Worm (Caenorhabditis elegans) whole organism, L2 larva: ENCODE results near the gene F11G11.4.

Experiments used
- F13H6.1 ChIP-seq: sonication (generic microtip); optimal IDR thresholded peaks from 2 replicates; lab custom pipeline; 2016; ENCODE audit warnings: missing genetic modification characterization, missing compliant biosample characterization
- R02D3.7 ChIP-seq: fragments of 150-350 bp; optimal IDR thresholded peaks from 2 replicates; lab custom pipeline; 2014; ENCODE audit warnings: missing biosample characterization, missing genetic modification characterization
- ZK546.5 ChIP-seq: sonication (generic microtip); optimal IDR thresholded peaks from 2 replicates; lab custom pipeline; 2017; ENCODE audit warnings: missing biosample characterization, missing genetic modification characterization
- alr-1 ChIP-seq: fragments of 150-350 bp; optimal IDR thresholded peaks from 2 replicates; lab custom pipeline; 2014; ENCODE audit warnings: missing biosample characterization, missing genetic modification characterization
- aly-2 ChIP-seq: fragments of 150-350 bp; optimal IDR thresholded peaks from 2 replicates; lab custom pipeline; 2014; ENCODE audit warnings: missing biosample characterization, missing genetic modification characterization
- ama-1 ChIP-seq: fragments of 150-350 bp; optimal IDR thresholded peaks from 2 replicates; lab custom pipeline; 2018; ENCODE audit warnings: inconsistent platforms
- blmp-1 ChIP-seq: sonication (generic microtip); optimal IDR thresholded peaks from 2 replicates; lab custom pipeline; 2017; ENCODE audit warnings: missing genetic modification characterization, mild to moderate bottlenecking, missing compliant biosample characterization, antibody characterized with exemption, moderate library complexity; ENCODE audit not compliant: insufficient read depth
- ceh-16 ChIP-seq: fragments of 150-350 bp; optimal IDR thresholded peaks from 2 replicates; lab custom pipeline; 2014; ENCODE audit warnings: missing biosample characterization, missing genetic modification characterization
- ceh-82 ChIP-seq: fragments of 150-350 bp; optimal IDR thresholded peaks from 2 replicates; lab custom pipeline; 2014; ENCODE audit warnings: missing biosample characterization, missing genetic modification characterization
- crh-2 ChIP-seq: sonication (generic microtip); optimal IDR thresholded peaks from 2 replicates; lab custom pipeline; 2017; ENCODE audit warnings: missing biosample characterization, missing genetic modification characterization
- dmd-4 ChIP-seq: sonication (generic microtip); optimal IDR thresholded peaks from 2 replicates; lab custom pipeline; 2017; ENCODE audit warnings: missing biosample characterization, missing genetic modification characterization
- egl-27 ChIP-seq: sonication (generic microtip); optimal IDR thresholded peaks from 3 replicates; lab custom pipeline; 2017; ENCODE audit warnings: missing biosample characterization, missing genetic modification reagents, missing genetic modification characterization
- elt-3 ChIP-seq: sonication (generic microtip); optimal IDR thresholded peaks from 2 replicates; lab custom pipeline; 2017; ENCODE audit warnings: missing biosample characterization, missing genetic modification characterization
- fos-1 ChIP-seq: fragments of 150-350 bp; optimal IDR thresholded peaks from 2 replicates; lab custom pipeline; 2014; ENCODE audit warnings: missing biosample characterization, missing genetic modification characterization
- lin-11 ChIP-seq: fragments of 150-350 bp; sonication (generic microtip); optimal IDR thresholded peaks from 2 replicates; lab custom pipeline; 2014; ENCODE audit warnings: missing biosample characterization, missing genetic modification characterization, inconsistent platforms, mixed read lengths
- lsy-2 ChIP-seq, 2 experiments: fragments of 150-350 bp in 1 of 2; sonication (generic microtip) in 1 of 2; optimal IDR thresholded peaks; 2 replicates each; lab custom pipeline; 2014 to 2017; ENCODE audit warnings: missing biosample characterization in 2 of 2, missing genetic modification characterization in 2 of 2
- mbf-1 ChIP-seq: sonication (generic microtip); optimal IDR thresholded peaks from 2 replicates; lab custom pipeline; 2017; ENCODE audit warnings: missing biosample characterization, missing genetic modification characterization
- mdl-1 ChIP-seq, 2 experiments: fragments of 150-350 bp in 1 of 2; sonication (generic microtip) in 1 of 2; optimal IDR thresholded peaks; 2 replicates each; lab custom pipeline; 2017; ENCODE audit warnings: missing biosample characterization in 2 of 2, missing genetic modification characterization in 2 of 2
- nhr-10 ChIP-seq: sonication (generic microtip); optimal IDR thresholded peaks from 2 replicates; lab custom pipeline; 2017; ENCODE audit warnings: missing biosample characterization, missing genetic modification characterization
- nhr-12 ChIP-seq: fragments of 150-350 bp; optimal IDR thresholded peaks from 2 replicates; lab custom pipeline; 2014; ENCODE audit warnings: missing biosample characterization, missing genetic modification characterization
- nhr-129 ChIP-seq: fragments of 150-350 bp; optimal IDR thresholded peaks from 2 replicates; lab custom pipeline; 2014; ENCODE audit warnings: missing biosample characterization, missing genetic modification characterization
- nhr-21 ChIP-seq: fragments of 150-350 bp; optimal IDR thresholded peaks from 2 replicates; lab custom pipeline; 2014; ENCODE audit warnings: missing biosample characterization, missing genetic modification characterization
- nhr-23 ChIP-seq: fragments of 150-350 bp; optimal IDR thresholded peaks from 2 replicates; lab custom pipeline; 2014; ENCODE audit warnings: missing biosample characterization, missing genetic modification reagents, missing genetic modification characterization
- nhr-25 ChIP-seq: fragments of 150-350 bp; sonication (generic microtip); optimal IDR thresholded peaks from 3 replicates; lab custom pipeline; 2014; ENCODE audit warnings: missing biosample characterization, missing genetic modification characterization
- nhr-6 ChIP-seq: fragments of 150-350 bp; optimal IDR thresholded peaks from 2 replicates; lab custom pipeline; 2014; ENCODE audit warnings: missing biosample characterization, missing genetic modification characterization
- nhr-77 ChIP-seq: fragments of 150-350 bp; optimal IDR thresholded peaks from 2 replicates; lab custom pipeline; 2014; ENCODE audit warnings: missing biosample characterization, missing genetic modification characterization
- sma-3 ChIP-seq: sonication (generic microtip); optimal IDR thresholded peaks from 2 replicates; lab custom pipeline; 2016; ENCODE audit warnings: missing genetic modification reagents, missing genetic modification characterization, missing compliant biosample characterization
- sma-9 ChIP-seq, 2 experiments: fragments of 150-350 bp in 1 of 2; sonication (generic microtip) in 1 of 2; optimal IDR thresholded peaks; 2 replicates each; lab custom pipeline; 2014 to 2016; ENCODE audit warnings: missing genetic modification characterization in 2 of 2, mild to moderate bottlenecking in 1 of 2, missing biosample characterization in 1 of 2, missing compliant biosample characterization in 1 of 2, missing genetic modification reagents in 1 of 2, moderate library complexity in 1 of 2
- snpc-4 ChIP-seq: fragments of 150-350 bp; optimal IDR thresholded peaks from 2 replicates; lab custom pipeline; 2014; ENCODE audit warnings: missing biosample characterization, missing genetic modification characterization
- unc-39 ChIP-seq: fragments of 150-350 bp; optimal IDR thresholded peaks from 2 replicates; lab custom pipeline; 2014; ENCODE audit warnings: missing biosample characterization, missing genetic modification characterization
- unc-55 ChIP-seq: fragments of 150-350 bp; sonication (generic microtip); optimal IDR thresholded peaks from 3 replicates; lab custom pipeline; 2014; ENCODE audit warnings: missing biosample characterization, missing genetic modification reagents, missing genetic modification characterization
- unc-62 ChIP-seq: fragments of 150-350 bp; optimal IDR thresholded peaks from 2 replicates; lab custom pipeline; 2014; ENCODE audit warnings: missing biosample characterization, missing genetic modification reagents, missing genetic modification characterization
- zag-1 ChIP-seq: fragments of 150-350 bp; optimal IDR thresholded peaks from 2 replicates; lab custom pipeline; 2014; ENCODE audit warnings: missing biosample characterization, missing genetic modification characterization
- ztf-1 ChIP-seq: fragments of 200-800 bp; sonication (Bioruptor generic); conservative IDR thresholded peaks from 2 replicates; pipeline ENCODE4 v1.3.6; 2022; ENCODE audit warnings: missing genetic modification characterization, missing compliant biosample characterization
- ztf-11 ChIP-seq: sonication (generic microtip); optimal IDR thresholded peaks from 2 replicates; lab custom pipeline; 2017; ENCODE audit warnings: missing biosample characterization, missing genetic modification characterization
- ztf-4 ChIP-seq: fragments of 150-350 bp; optimal IDR thresholded peaks from 2 replicates; lab custom pipeline; 2014; ENCODE audit warnings: missing biosample characterization, missing genetic modification characterization

Gene F11G11.4

DNA sequence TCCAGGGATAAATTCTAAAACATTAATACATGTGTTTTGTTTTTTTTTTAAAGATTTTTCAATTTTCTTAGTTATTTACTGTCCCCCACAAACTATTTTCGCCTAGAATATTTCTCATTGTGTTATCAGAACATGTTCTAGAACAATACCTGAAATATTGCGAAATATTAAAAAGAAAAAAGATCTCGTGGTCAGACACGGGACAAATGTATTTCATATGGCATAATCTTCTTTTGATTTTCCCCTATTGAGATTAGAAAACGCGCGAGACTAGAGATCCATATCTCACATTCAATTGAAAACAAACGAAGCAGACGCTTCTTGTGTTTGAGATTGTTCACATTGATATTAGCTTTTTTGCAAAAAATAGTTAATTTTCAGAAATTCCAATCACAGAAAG, 4.3 kb upstream of the F11G11.4 start (continued):
- TF ChIP-seq ztf-11 (tag; lab: Kevin White, UChicago) (no peak), sma-9 (GFP tag; optimal IDR thresholded peaks at IDR 0.05; lab: Kevin White, UChicago) (peak; percentile 32), sma-9 (tag; optimal IDR thresholded peaks at IDR 0.05; lab: Kevin White, UChicago) (no peak), nhr-6 (tag; lab: Kevin White, UChicago) (no peak), unc-55 (GFP tag; lab: Kevin White, UChicago) (peak; percentile 6)
- TF ChIP-seq, all 48 proteins: peak for 10

DNA sequence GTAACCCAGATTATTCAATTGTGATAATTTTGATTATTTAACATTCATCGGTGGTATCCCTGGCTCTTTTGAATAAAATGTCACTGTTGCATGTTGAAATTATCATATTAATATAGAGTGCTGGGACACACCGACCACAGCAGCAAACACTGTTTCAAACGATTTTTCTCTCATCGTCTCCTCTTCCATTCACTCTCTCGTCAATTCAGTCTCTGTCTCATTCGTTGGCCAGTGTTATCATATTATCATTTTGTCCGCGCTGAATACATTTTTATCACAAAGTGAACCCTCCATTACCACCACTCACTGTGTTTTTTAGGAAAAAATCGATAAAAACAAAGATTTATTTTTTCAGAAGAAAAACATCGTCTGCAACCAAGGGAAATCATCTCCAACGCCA, 3.3 kb upstream of the F11G11.4 start:
- TF ChIP-seq unc-39 (no peak), aly-2 (tag; lab: Kevin White, UChicago) (no peak), fos-1 (tag; lab: Kevin White, UChicago) (peak; percentile 94), dmd-4 (no peak), nhr-12 (tag; lab: Kevin White, UChicago) (no peak), alr-1 (tag; lab: Kevin White, UChicago) (no peak), crh-2 (tag; lab: Kevin White, UChicago) (peak; percentile 32), nhr-129 (tag; lab: Kevin White, UChicago) (peak; percentile 17), unc-55 (GFP tag; lab: Kevin White, UChicago) (no peak), egl-27 (tag; lab: Kevin White, UChicago) (no peak), unc-62 (GFP tag; lab: Kevin White, UChicago) (no peak), sma-9 (GFP tag; optimal IDR thresholded peaks at IDR 0.05; lab: Kevin White, UChicago) (peak; percentile 18), sma-9 (tag; optimal IDR thresholded peaks at IDR 0.05; lab: Kevin White, UChicago) (no peak), snpc-4 (tag; lab: Kevin White, UChicago) (no peak), ztf-1 (no peak), blmp-1 (tag; lab: Kevin White, UChicago) (no peak), ama-1 (lab: Kevin White, UChicago) (no peak)

DNA sequence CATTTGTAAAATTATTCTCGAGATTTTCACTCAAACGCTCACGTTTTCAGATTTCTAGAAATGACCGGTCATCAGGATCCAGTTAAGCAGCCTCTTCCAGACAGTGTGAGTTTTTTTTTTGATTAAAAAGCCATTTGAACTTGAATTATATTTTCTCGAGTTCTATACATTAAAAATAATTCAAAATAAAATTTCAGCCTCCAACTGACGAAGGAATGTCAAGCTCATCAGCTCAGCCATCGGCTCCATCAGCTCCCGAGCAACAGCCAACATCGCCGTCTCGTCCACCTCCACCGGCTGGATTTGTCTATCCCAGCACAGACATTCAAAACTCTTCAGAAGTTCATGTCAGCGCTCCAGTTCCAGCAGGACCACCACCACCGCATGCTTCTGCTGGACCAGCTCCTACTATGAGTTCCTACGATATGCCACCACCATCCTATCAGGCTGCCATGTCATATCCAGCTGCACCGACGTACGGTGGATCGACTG, 2.5 kb upstream of the F11G11.4 start, which contains the start of gene F11G11.5:
Gene F11G11.5 (plus strand): TSS at position 51 of the 492 bp plus-strand sequence.
- TF ChIP-seq ztf-4 (tag; lab: Kevin White, UChicago) (peak; percentile 33), ama-1 (lab: Kevin White, UChicago) (peak; percentile 68), zag-1 (no peak)

DNA sequence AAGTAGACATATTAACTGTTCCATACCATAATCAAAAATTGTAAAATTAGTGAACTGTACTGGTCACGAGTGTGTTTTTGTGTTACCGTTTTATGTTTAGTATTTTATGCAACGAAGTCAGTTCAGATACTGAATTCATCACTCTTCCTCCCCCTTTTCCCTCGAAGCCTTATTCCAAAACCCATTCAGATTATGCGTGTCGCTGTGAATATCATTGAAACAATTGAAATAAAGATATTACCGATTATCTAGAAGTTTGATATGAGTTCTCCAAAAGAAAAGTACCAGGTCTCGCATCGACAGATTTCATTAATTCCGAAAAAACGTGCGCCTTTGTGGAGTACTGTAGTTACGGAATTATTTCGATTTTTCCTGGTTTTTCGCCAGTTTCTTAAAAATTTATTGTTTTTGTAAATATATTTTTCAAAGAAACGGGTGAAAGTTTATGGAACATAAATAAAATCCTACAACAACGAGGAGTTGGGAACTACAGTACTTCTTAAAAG, 1.4 kb upstream of the F11G11.4 start:
- peak; percentile 59 for TF ChIP-seq ama-1 (lab: Kevin White, UChicago)
- no peak for TF ChIP-seq ceh-16 (tag; lab: Kevin White, UChicago)
- TF ChIP-seq nhr-129 (tag; lab: Kevin White, UChicago): no peak
- TF ChIP-seq nhr-10: no peak
- no peak for TF ChIP-seq R02D3.7 (tag; lab: Kevin White, UChicago)
- no peak for TF ChIP-seq nhr-25 (tag; lab: Kevin White, UChicago)
- TF ChIP-seq mbf-1 (tag; lab: Kevin White, UChicago): no peak
- no peak for TF ChIP-seq aly-2 (tag; lab: Kevin White, UChicago)
- TF ChIP-seq ztf-11 (tag; lab: Kevin White, UChicago): no peak
- no peak for TF ChIP-seq alr-1 (tag; lab: Kevin White, UChicago)
- no peak for TF ChIP-seq crh-2 (tag; lab: Kevin White, UChicago)
- no peak for TF ChIP-seq ztf-1
- no peak for TF ChIP-seq mdl-1 (tag; optimal IDR thresholded peaks at IDR 0.05; lab: Kevin White, UChicago)
- peak; percentile 35 for TF ChIP-seq ztf-4 (tag; lab: Kevin White, UChicago)

DNA sequence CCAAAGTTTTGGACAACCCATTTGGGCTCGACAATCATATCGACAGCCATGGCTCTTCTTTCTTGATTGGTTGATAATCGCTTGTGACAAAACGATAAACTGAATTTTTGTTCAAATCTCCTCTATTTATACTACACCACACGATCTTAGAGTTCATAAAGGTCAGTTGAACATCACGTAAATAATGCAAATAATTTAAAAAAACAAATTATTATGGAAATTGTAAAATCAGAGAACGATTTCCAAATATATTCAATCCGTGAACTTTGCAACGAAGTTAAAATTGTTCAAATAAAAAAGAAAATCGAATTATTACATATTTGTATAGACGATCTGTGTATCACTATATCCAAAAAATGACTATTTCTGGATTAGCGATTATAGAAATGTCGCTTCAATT, 3.0 kb downstream of the F11G11.4 start, which contains the start of the genes mpst-4 and F11G11.14:
Gene mpst-4 (minus strand): TSS at position 101 of the 400 bp plus-strand sequence.
Gene F11G11.14 (plus strand): TSS at position 325 of the 400 bp plus-strand sequence.
- no peak for TF ChIP-seq mdl-1 (tag; optimal IDR thresholded peaks at IDR 0.05; lab: Kevin White, UChicago)
- TF ChIP-seq nhr-21 (tag; lab: Kevin White, UChicago): no peak
- no peak for TF ChIP-seq ztf-4 (tag; lab: Kevin White, UChicago)
- TF ChIP-seq ztf-11 (tag; lab: Kevin White, UChicago): no peak

DNA sequence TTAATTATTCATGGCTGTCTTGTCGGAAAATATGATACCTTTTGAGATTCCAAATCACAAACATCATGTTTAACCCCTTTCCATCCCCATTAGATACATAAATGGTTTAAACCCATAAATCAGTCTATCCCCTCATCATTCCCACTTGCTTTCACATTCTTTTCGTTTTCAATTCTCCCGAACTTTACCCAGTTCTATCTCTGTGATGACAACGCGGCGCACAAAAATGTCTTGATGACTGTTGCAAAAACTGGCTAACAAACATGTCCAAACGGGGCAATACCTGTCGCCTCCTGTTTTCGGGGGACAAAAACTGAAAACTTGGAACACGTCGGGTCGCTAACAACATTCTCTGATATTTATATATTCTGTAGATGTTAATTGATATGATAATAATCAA, 5.7 kb downstream of the F11G11.4 start:
- TF ChIP-seq lsy-2 (tag; optimal IDR thresholded peaks at IDR 0.05; lab: Kevin White, UChicago) (no peak), sma-3 (no peak), fos-1 (tag; lab: Kevin White, UChicago) (peak; percentile 27), alr-1 (tag; lab: Kevin White, UChicago) (no peak), ceh-82 (tag; lab: Kevin White, UChicago) (no peak), ztf-1 (no peak), egl-27 (tag; lab: Kevin White, UChicago) (no peak), lin-11 (tag; lab: Kevin White, UChicago) (no peak), unc-39 (no peak), mbf-1 (tag; lab: Kevin White, UChicago) (no peak), elt-3 (tag; lab: Kevin White, UChicago) (peak; percentile 41), nhr-12 (tag; lab: Kevin White, UChicago) (no peak), blmp-1 (tag; lab: Kevin White, UChicago) (peak; percentile 67), nhr-21 (tag; lab: Kevin White, UChicago) (peak; percentile 84), unc-55 (GFP tag; lab: Kevin White, UChicago) (no peak), ZK546.5 (tag; lab: Kevin White, UChicago) (no peak), ceh-16 (tag; lab: Kevin White, UChicago) (no peak), nhr-77 (tag; lab: Kevin White, UChicago) (no peak), mdl-1 (tag; optimal IDR thresholded peaks at IDR 0.05; lab: Kevin White, UChicago) (no peak), ztf-4 (tag; lab: Kevin White, UChicago) (no peak), nhr-25 (tag; lab: Kevin White, UChicago) (peak; percentile 47), nhr-23 (tag; lab: Kevin White, UChicago) (no peak), ztf-11 (tag; lab: Kevin White, UChicago) (no peak), ama-1 (lab: Kevin White, UChicago) (peak; percentile 81), unc-62 (GFP tag; lab: Kevin White, UChicago) (peak; percentile 56), F13H6.1 (tag; lab: Kevin White, UChicago) (no peak)
